Worm (Caenorhabditis elegans): ENCODE results near the gene F21H12.3.

F21H12.3 gene

ce11 chrII:6082620-6083019 is at the start of gene F21H12.3:
Gene F21H12.3, plus strand, starts transcription at chrII:6082920.
- TF ChIP-seq C04F5.9 (tag; optimal IDR thresholded peaks at IDR 0.05) (no peak), nhr-11 (tag; optimal IDR thresholded peaks at IDR 0.05) (no peak), ztf-4 (tag; optimal IDR thresholded peaks at IDR 0.05) (no peak), fos-1 (tag; optimal IDR thresholded peaks at IDR 0.05) (no peak), nhr-28 (tag; optimal IDR thresholded peaks at IDR 0.05) (no peak), unc-62 (GFP tag; optimal IDR thresholded peaks at IDR 0.05) (no peak), ama-1 (optimal IDR thresholded peaks at IDR 0.05) (no peak), snu-23 (GFP tag; optimal IDR thresholded peaks at IDR 0.05) (no peak), ceh-90 (tag; optimal IDR thresholded peaks at IDR 0.05) (no peak)

ce11 chrII:6043166-6043565 is 39.6 kb upstream of the F21H12.3 start, which contains the start of gene R12C12.10:
Gene R12C12.10, minus strand, starts transcription at chrII:6043266.
- no peak for TF ChIP-seq mdl-1 (tag; optimal IDR thresholded peaks at IDR 0.05)
- no peak for TF ChIP-seq egl-27 (tag; optimal IDR thresholded peaks at IDR 0.05)
- no peak for TF ChIP-seq unc-130 (tag; optimal IDR thresholded peaks at IDR 0.05)
- no peak for TF ChIP-seq hlh-4 (tag; optimal IDR thresholded peaks at IDR 0.05)
- TF ChIP-seq nhr-12 (tag; optimal IDR thresholded peaks at IDR 0.05), result no peak
- TF ChIP-seq ztf-4 (tag; optimal IDR thresholded peaks at IDR 0.05), result no peak
- no peak for TF ChIP-seq Y116A8C.19 (tag; optimal IDR thresholded peaks at IDR 0.05; ENCODE audit: borderline replicate concordance)
- TF ChIP-seq lin-14 (GFP tag; optimal IDR thresholded peaks at IDR 0.05), result no peak
- TF ChIP-seq lir-3 (tag; optimal IDR thresholded peaks at IDR 0.05; ENCODE audit: poor library complexity), result no peak
- no peak for TF ChIP-seq unc-86 (tag; optimal IDR thresholded peaks at IDR 0.05)
- no peak for TF ChIP-seq fkh-8 (tag; optimal IDR thresholded peaks at IDR 0.05)
- no peak for TF ChIP-seq C34B4.2 (tag; optimal IDR thresholded peaks at IDR 0.05)
- no peak for TF ChIP-seq unc-62 (GFP tag; optimal IDR thresholded peaks at IDR 0.05)
- TF ChIP-seq efl-1 (optimal IDR thresholded peaks at IDR 0.05), result no peak
- no peak for TF ChIP-seq efl-1 (GFP tag; optimal IDR thresholded peaks at IDR 0.05 in 1 of 2)
- TF ChIP-seq grh-1 (GFP tag; IDR thresholded peaks at IDR 0.05), result no peak
- no peak for TF ChIP-seq lin-39 (tag; optimal IDR thresholded peaks at IDR 0.05)
- no peak for TF ChIP-seq mef-2 (tag; optimal IDR thresholded peaks at IDR 0.05)

- TF ChIP-seq ceh-88 (GFP tag; IDR thresholded peaks at IDR 0.05) (no peak), hlh-17 (GFP tag; optimal IDR thresholded peaks at IDR 0.05; ENCODE audit: borderline replicate concordance) (no peak), sox-4 (tag; optimal IDR thresholded peaks at IDR 0.05) (no peak), fkh-8 (tag; optimal IDR thresholded peaks at IDR 0.05) (no peak), unc-62 (GFP tag; optimal IDR thresholded peaks at IDR 0.05) (no peak), irx-1 (tag; optimal IDR thresholded peaks at IDR 0.05) (no peak), unc-130 (tag; optimal IDR thresholded peaks at IDR 0.05) (no peak), elt-3 (tag; optimal IDR thresholded peaks at IDR 0.05) (no peak), F16B12.6 (tag; optimal IDR thresholded peaks at IDR 0.05) (no peak)
These were observed 37.7 kb upstream of the F21H12.3 start, which contains the start of gene R12C12.5 for ce11 chrII:6045048-6045447. Gene R12C12.5, minus strand, starts transcription at chrII:6045148.

- TF ChIP-seq mef-2 (tag; optimal IDR thresholded peaks at IDR 0.05), result no peak
- no peak for TF ChIP-seq sox-4 (tag; optimal IDR thresholded peaks at IDR 0.05)
- TF ChIP-seq mep-1 (tag; optimal IDR thresholded peaks at IDR 0.05), result peak; percentile 52
- no peak for TF ChIP-seq lin-15B (tag; optimal IDR thresholded peaks at IDR 0.05)
- TF ChIP-seq nhr-77 (tag; optimal IDR thresholded peaks at IDR 0.05), result peak; percentile 13
- TF ChIP-seq elt-3 (tag; optimal IDR thresholded peaks at IDR 0.05), result peak in 1 of 6 experiments; percentile 48
- peak; percentile 67 for TF ChIP-seq lin-14 (GFP tag; optimal IDR thresholded peaks at IDR 0.05)
- peak; percentile 30 to 33 for TF ChIP-seq efl-1 (optimal IDR thresholded peaks at IDR 0.05)
- peak; percentile 17 to 94 for TF ChIP-seq efl-1 (GFP tag; optimal IDR thresholded peaks at IDR 0.05 in 1 of 2)
- TF ChIP-seq nhr-12 (tag; optimal IDR thresholded peaks at IDR 0.05), result no peak
- TF ChIP-seq tbx-2 (tag; optimal IDR thresholded peaks at IDR 0.05), result peak; percentile 11
- peak; percentile 27 for TF ChIP-seq rnt-1 (tag; optimal IDR thresholded peaks at IDR 0.05)
- TF ChIP-seq fkh-10 (GFP tag; optimal IDR thresholded peaks at IDR 0.05), result no peak
- TF ChIP-seq dpl-1 (GFP tag; optimal IDR thresholded peaks at IDR 0.05), result peak in 1 of 3 experiments; percentile 28
- no peak for TF ChIP-seq unc-98 (GFP tag; IDR thresholded peaks at IDR 0.05)
- TF ChIP-seq nhr-19 (GFP tag; conservative IDR thresholded peaks at IDR 0.05), result no peak
- TF ChIP-seq lsy-2 (tag; optimal IDR thresholded peaks at IDR 0.05), result peak in 1 of 2 experiments; percentile 45
- no peak for TF ChIP-seq nhr-84 (tag; optimal IDR thresholded peaks at IDR 0.05)
- no peak for TF ChIP-seq ama-1 (optimal IDR thresholded peaks at IDR 0.05)
- peak; percentile 43 for TF ChIP-seq snu-23 (GFP tag; optimal IDR thresholded peaks at IDR 0.05)
- peak; percentile 22 for TF ChIP-seq nhr-20 (tag; optimal IDR thresholded peaks at IDR 0.05)
- peak; percentile 33 for TF ChIP-seq nhr-47 (tag; optimal IDR thresholded peaks at IDR 0.05)
- no peak for TF ChIP-seq zip-4 (GFP tag; optimal IDR thresholded peaks at IDR 0.05)
- peak; percentile 93 for TF ChIP-seq blmp-1 (tag; optimal IDR thresholded peaks at IDR 0.05)
- peak; percentile 40 for TF ChIP-seq nhr-71 (tag; optimal IDR thresholded peaks at IDR 0.05)
These were observed 36.6 kb upstream of the F21H12.3 start for ce11 chrII:6046023-6046631.

Data from whole organism, L1 larva.